Worm (Caenorhabditis elegans) whole organism, L2 larva: ENCODE measurements around the gene B0478.3.

Experiments
- F13H6.1 ChIP-seq: sonication (generic microtip); optimal IDR thresholded peaks from 2 replicates; lab custom pipeline; 2016; ENCODE audit warnings: missing genetic modification characterization, missing compliant biosample characterization
- Y55F3AM.14 ChIP-seq: fragments of 200-800 bp; sonication (Bioruptor generic); optimal IDR thresholded peaks from 2 replicates; lab custom pipeline; 2018; ENCODE audit warnings: mild to moderate bottlenecking, missing genetic modification characterization, missing compliant biosample characterization
- ZK546.5 ChIP-seq: sonication (generic microtip); optimal IDR thresholded peaks from 2 replicates; lab custom pipeline; 2017; ENCODE audit warnings: missing biosample characterization, missing genetic modification characterization
- alr-1 ChIP-seq: fragments of 150-350 bp; optimal IDR thresholded peaks from 2 replicates; lab custom pipeline; 2014; ENCODE audit warnings: missing biosample characterization, missing genetic modification characterization
- blmp-1 ChIP-seq: sonication (generic microtip); optimal IDR thresholded peaks from 2 replicates; lab custom pipeline; 2017; ENCODE audit warnings: missing genetic modification characterization, mild to moderate bottlenecking, missing compliant biosample characterization, antibody characterized with exemption, moderate library complexity; ENCODE audit not compliant: insufficient read depth
- ceh-16 ChIP-seq: fragments of 150-350 bp; optimal IDR thresholded peaks from 2 replicates; lab custom pipeline; 2014; ENCODE audit warnings: missing biosample characterization, missing genetic modification characterization
- ceh-82 ChIP-seq: fragments of 150-350 bp; optimal IDR thresholded peaks from 2 replicates; lab custom pipeline; 2014; ENCODE audit warnings: missing biosample characterization, missing genetic modification characterization
- crh-2 ChIP-seq: sonication (generic microtip); optimal IDR thresholded peaks from 2 replicates; lab custom pipeline; 2017; ENCODE audit warnings: missing biosample characterization, missing genetic modification characterization
- dmd-4 ChIP-seq: sonication (generic microtip); optimal IDR thresholded peaks from 2 replicates; lab custom pipeline; 2017; ENCODE audit warnings: missing biosample characterization, missing genetic modification characterization
- egl-27 ChIP-seq: sonication (generic microtip); optimal IDR thresholded peaks from 3 replicates; lab custom pipeline; 2017; ENCODE audit warnings: missing biosample characterization, missing genetic modification reagents, missing genetic modification characterization
- elt-1 ChIP-seq: fragments of 150-350 bp; optimal IDR thresholded peaks from 2 replicates; lab custom pipeline; 2014; ENCODE audit warnings: missing biosample characterization, missing genetic modification characterization
- gmeb-1 ChIP-seq: fragments of 150-350 bp; optimal IDR thresholded peaks from 2 replicates; lab custom pipeline; 2014; ENCODE audit warnings: missing biosample characterization, missing genetic modification characterization
- lin-11 ChIP-seq: fragments of 150-350 bp; sonication (generic microtip); optimal IDR thresholded peaks from 2 replicates; lab custom pipeline; 2014; ENCODE audit warnings: missing biosample characterization, missing genetic modification characterization, inconsistent platforms, mixed read lengths
- lin-13 ChIP-seq: fragments of 150-350 bp; optimal IDR thresholded peaks from 2 replicates; lab custom pipeline; 2014; ENCODE audit warnings: missing biosample characterization, missing genetic modification reagents, missing genetic modification characterization
- lin-39 ChIP-seq: fragments of 150-350 bp; optimal IDR thresholded peaks from 2 replicates; lab custom pipeline; 2014; ENCODE audit warnings: missing biosample characterization, missing genetic modification reagents, missing genetic modification characterization
- lsy-2 ChIP-seq, 2 experiments: fragments of 150-350 bp in 1 of 2; sonication (generic microtip) in 1 of 2; optimal IDR thresholded peaks; 2 replicates each; lab custom pipeline; 2014 to 2017; ENCODE audit warnings: missing biosample characterization in 2 of 2, missing genetic modification characterization in 2 of 2
- mab-5 ChIP-seq: fragments of 150-350 bp; optimal IDR thresholded peaks from 2 replicates; lab custom pipeline; 2014; ENCODE audit warnings: missing biosample characterization, missing genetic modification characterization
- mbf-1 ChIP-seq: sonication (generic microtip); optimal IDR thresholded peaks from 2 replicates; lab custom pipeline; 2017; ENCODE audit warnings: missing biosample characterization, missing genetic modification characterization
- mdl-1 ChIP-seq, 2 experiments: fragments of 150-350 bp in 1 of 2; sonication (generic microtip) in 1 of 2; optimal IDR thresholded peaks; 2 replicates each; lab custom pipeline; 2017; ENCODE audit warnings: missing biosample characterization in 2 of 2, missing genetic modification characterization in 2 of 2
- nhr-10 ChIP-seq: sonication (generic microtip); optimal IDR thresholded peaks from 2 replicates; lab custom pipeline; 2017; ENCODE audit warnings: missing biosample characterization, missing genetic modification characterization
- nhr-11 ChIP-seq: fragments of 150-350 bp; optimal IDR thresholded peaks from 2 replicates; lab custom pipeline; 2014; ENCODE audit warnings: missing biosample characterization, missing genetic modification characterization
- nhr-129 ChIP-seq: fragments of 150-350 bp; optimal IDR thresholded peaks from 2 replicates; lab custom pipeline; 2014; ENCODE audit warnings: missing biosample characterization, missing genetic modification characterization
- nhr-21 ChIP-seq: fragments of 150-350 bp; optimal IDR thresholded peaks from 2 replicates; lab custom pipeline; 2014; ENCODE audit warnings: missing biosample characterization, missing genetic modification characterization
- nhr-6 ChIP-seq: fragments of 150-350 bp; optimal IDR thresholded peaks from 2 replicates; lab custom pipeline; 2014; ENCODE audit warnings: missing biosample characterization, missing genetic modification characterization
- nhr-77 ChIP-seq: fragments of 150-350 bp; optimal IDR thresholded peaks from 2 replicates; lab custom pipeline; 2014; ENCODE audit warnings: missing biosample characterization, missing genetic modification characterization
- peb-1 ChIP-seq: fragments of 150-350 bp; optimal IDR thresholded peaks from 2 replicates; lab custom pipeline; 2014; ENCODE audit warnings: missing biosample characterization, missing genetic modification characterization
- sem-4 ChIP-seq: fragments of 150-350 bp; optimal IDR thresholded peaks from 2 replicates; lab custom pipeline; 2014; ENCODE audit warnings: missing biosample characterization, missing genetic modification reagents, missing genetic modification characterization
- skn-1 ChIP-seq: sonication (generic microtip); optimal IDR thresholded peaks from 2 replicates; lab custom pipeline; 2017; ENCODE audit warnings: missing biosample characterization, missing genetic modification characterization
- sma-9 ChIP-seq, 2 experiments: fragments of 150-350 bp in 1 of 2; sonication (generic microtip) in 1 of 2; optimal IDR thresholded peaks; 2 replicates each; lab custom pipeline; 2014 to 2016; ENCODE audit warnings: missing genetic modification characterization in 2 of 2, mild to moderate bottlenecking in 1 of 2, missing biosample characterization in 1 of 2, missing compliant biosample characterization in 1 of 2, missing genetic modification reagents in 1 of 2, moderate library complexity in 1 of 2
- snpc-4 ChIP-seq: fragments of 150-350 bp; optimal IDR thresholded peaks from 2 replicates; lab custom pipeline; 2014; ENCODE audit warnings: missing biosample characterization, missing genetic modification characterization
- unc-39 ChIP-seq: fragments of 150-350 bp; optimal IDR thresholded peaks from 2 replicates; lab custom pipeline; 2014; ENCODE audit warnings: missing biosample characterization, missing genetic modification characterization
- unc-55 ChIP-seq: fragments of 150-350 bp; sonication (generic microtip); optimal IDR thresholded peaks from 3 replicates; lab custom pipeline; 2014; ENCODE audit warnings: missing biosample characterization, missing genetic modification reagents, missing genetic modification characterization
- unc-62 ChIP-seq: fragments of 150-350 bp; optimal IDR thresholded peaks from 2 replicates; lab custom pipeline; 2014; ENCODE audit warnings: missing biosample characterization, missing genetic modification reagents, missing genetic modification characterization
- ztf-1 ChIP-seq: fragments of 200-800 bp; sonication (Bioruptor generic); conservative IDR thresholded peaks from 2 replicates; pipeline ENCODE4 v1.3.6; 2022; ENCODE audit warnings: missing genetic modification characterization, missing compliant biosample characterization
- ztf-11 ChIP-seq: sonication (generic microtip); optimal IDR thresholded peaks from 2 replicates; lab custom pipeline; 2017; ENCODE audit warnings: missing biosample characterization, missing genetic modification characterization
- ztf-4 ChIP-seq: fragments of 150-350 bp; optimal IDR thresholded peaks from 2 replicates; lab custom pipeline; 2014; ENCODE audit warnings: missing biosample characterization, missing genetic modification characterization

B0478.3 gene

DNA sequence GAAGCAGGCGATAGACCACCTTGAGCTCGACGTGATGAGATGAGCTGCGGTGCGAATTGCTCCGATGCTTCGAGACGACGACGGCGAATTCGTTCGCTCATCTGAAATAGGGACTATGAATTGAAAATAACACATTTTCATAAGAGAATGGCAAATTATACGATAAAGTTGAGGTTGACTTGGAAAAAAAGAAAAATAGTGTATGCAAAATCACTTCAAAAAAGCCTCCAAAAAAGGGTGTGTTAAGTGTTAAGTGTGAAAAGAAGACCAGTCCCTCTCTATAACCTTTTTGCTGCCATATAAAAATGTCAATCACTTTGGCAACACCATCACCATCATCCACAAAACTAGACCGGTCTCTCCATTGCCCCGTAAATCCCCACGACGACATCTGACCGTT is 22.4 kb upstream of the B0478.3 start, which contains the start of gene prkl-1:
Gene prkl-1 (minus strand): TSS at position 101 of the 400 bp plus-strand sequence.
- TF ChIP-seq nhr-21 (no peak), lin-39 (tag; lab: Kevin White, UChicago) (no peak), elt-1 (tag; lab: Kevin White, UChicago) (no peak), ztf-1 (GFP tag; lab: Robert Waterston, UW) (no peak), sma-9 (GFP tag; optimal IDR thresholded peaks at IDR 0.05; lab: Kevin White, UChicago) (no peak), sma-9 (tag; optimal IDR thresholded peaks at IDR 0.05; lab: Kevin White, UChicago) (no peak), sem-4 (tag; lab: Kevin White, UChicago) (no peak), lin-11 (no peak), ceh-16 (no peak)

DNA sequence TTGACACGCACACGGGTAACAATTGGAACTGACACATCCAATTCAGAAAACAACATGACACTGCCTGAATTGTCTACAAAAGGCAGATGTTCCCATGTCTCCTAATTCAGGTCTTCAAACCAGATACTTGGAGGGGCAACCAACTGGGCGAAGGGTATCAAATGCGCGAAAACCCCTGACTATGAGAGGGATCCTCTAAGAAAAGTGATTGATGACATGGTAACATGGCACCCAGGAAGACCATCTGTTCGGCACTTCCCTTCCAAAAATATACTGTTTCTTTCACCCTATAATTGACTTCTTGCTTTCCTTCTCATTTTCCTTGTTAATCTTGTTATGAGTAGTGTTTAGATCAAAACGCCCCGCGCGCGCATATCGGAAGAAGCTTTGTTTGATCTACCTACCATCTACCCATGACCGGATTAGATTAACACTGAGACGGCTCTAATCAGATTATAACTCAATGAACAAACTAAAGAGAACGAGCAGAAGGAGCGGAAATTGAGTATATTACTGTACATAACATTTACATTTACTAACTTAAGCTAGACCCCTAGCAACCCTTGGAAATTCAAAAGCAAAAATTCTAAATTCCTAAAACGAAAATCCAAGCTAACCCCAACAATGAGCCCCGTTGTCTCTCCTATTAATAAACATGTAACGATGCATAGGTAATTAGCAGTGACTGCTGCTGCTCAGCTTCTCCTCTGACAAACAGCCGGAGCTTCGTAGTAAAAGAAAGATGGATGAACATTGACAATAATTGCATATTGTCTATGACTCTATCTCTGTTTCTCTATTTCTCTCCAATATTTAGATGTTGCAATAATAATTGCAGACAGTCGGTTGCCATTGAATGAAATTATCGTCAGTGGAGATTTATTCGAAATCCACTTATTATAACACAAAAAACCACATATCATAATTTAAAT is 20.3 kb upstream of the B0478.3 start:
- TF ChIP-seq ZK546.5 (tag; lab: Kevin White, UChicago) (no peak), ztf-11 (no peak), unc-55 (GFP tag; lab: Kevin White, UChicago) (no peak), snpc-4 (tag; lab: Kevin White, UChicago) (no peak), mbf-1 (tag; lab: Kevin White, UChicago) (no peak), mab-5 (tag; lab: Kevin White, UChicago) (no peak), lin-13 (no peak), nhr-129 (tag; lab: Kevin White, UChicago) (no peak), mdl-1 (tag; optimal IDR thresholded peaks at IDR 0.05; lab: Kevin White, UChicago) (no peak), sem-4 (tag; lab: Kevin White, UChicago) (no peak), nhr-10 (tag; lab: Kevin White, UChicago) (no peak), lin-39 (tag; lab: Kevin White, UChicago) (no peak), gmeb-1 (tag; lab: Kevin White, UChicago) (no peak), nhr-6 (tag; lab: Kevin White, UChicago) (no peak), unc-62 (GFP tag; lab: Kevin White, UChicago) (no peak), ceh-16 (no peak), ceh-82 (tag; lab: Kevin White, UChicago) (no peak)

DNA sequence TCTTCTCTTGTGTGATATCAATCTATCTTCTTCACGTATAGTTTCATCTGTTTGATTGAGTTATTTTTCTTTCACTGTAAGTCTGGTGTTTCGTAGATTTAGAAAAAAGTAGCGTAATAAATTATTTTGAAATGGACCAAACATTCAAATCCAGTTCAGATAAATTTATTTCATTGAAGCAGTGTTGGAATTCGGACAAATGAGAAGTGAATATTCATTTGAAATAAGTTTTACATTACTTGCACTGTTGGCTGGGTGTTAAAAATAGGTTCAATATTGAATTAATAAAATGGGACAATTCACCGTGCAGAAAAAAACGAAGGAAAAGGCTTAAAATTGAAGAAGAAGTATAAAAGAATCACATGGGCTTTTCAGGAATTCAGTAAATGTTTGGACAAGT is 14.2 kb upstream of the B0478.3 start:
- TF ChIP-seq ztf-4 (tag; lab: Kevin White, UChicago) (no peak), mab-5 (tag; lab: Kevin White, UChicago) (no peak), blmp-1 (tag; lab: Kevin White, UChicago) (no peak), ztf-11 (no peak), dmd-4 (tag; lab: Kevin White, UChicago) (no peak), F13H6.1 (tag; lab: Kevin White, UChicago) (no peak), mdl-1 (tag; optimal IDR thresholded peaks at IDR 0.05; lab: Kevin White, UChicago) (no peak), unc-62 (GFP tag; lab: Kevin White, UChicago) (no peak), peb-1 (no peak), lin-39 (tag; lab: Kevin White, UChicago) (no peak), egl-27 (tag; lab: Kevin White, UChicago) (no peak), nhr-77 (tag; lab: Kevin White, UChicago) (no peak), elt-1 (tag; lab: Kevin White, UChicago) (no peak), sem-4 (tag; lab: Kevin White, UChicago) (no peak), crh-2 (no peak), alr-1 (tag; lab: Kevin White, UChicago) (no peak), nhr-11 (tag; lab: Kevin White, UChicago) (no peak), unc-39 (tag; lab: Kevin White, UChicago) (no peak)

DNA sequence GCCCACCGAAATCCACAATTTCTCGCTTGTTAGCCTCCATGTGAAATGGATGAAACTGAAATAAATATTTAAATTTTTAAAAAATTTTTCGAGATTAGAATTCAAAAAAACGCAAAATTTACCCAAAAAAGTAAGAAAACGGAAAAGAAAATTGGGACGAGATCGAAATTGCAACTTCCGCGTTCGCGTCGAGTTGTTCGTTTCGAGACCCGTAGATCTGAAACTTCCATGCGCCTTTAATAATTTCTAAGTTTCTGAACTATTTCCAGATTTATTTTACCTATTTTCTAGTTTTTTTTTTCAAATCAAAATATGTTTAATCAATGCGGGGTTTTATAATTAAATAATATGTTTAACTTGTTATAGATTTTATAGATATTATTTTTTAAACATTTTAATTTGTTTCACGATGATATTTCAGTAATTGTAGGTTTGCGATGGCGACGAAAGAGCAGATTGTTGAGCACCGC is 12.7 kb upstream of the B0478.3 start, which contains the start of the genes pgl-1 and him-3:
Gene pgl-1 (minus strand): TSS at position 230 of the 470 bp plus-strand sequence.
Gene him-3 (plus strand): TSS at position 420 of the 470 bp plus-strand sequence.
- TF ChIP-seq mab-5 (tag; lab: Kevin White, UChicago) (no peak), nhr-77 (tag; lab: Kevin White, UChicago) (no peak), nhr-129 (tag; lab: Kevin White, UChicago) (no peak), Y55F3AM.14 (GFP tag; lab: Kevin White, UChicago) (no peak), elt-1 (tag; lab: Kevin White, UChicago) (no peak), sma-9 (GFP tag; optimal IDR thresholded peaks at IDR 0.05; lab: Kevin White, UChicago) (no peak), sma-9 (tag; optimal IDR thresholded peaks at IDR 0.05; lab: Kevin White, UChicago) (no peak), unc-39 (tag; lab: Kevin White, UChicago) (no peak), gmeb-1 (tag; lab: Kevin White, UChicago) (no peak), sem-4 (tag; lab: Kevin White, UChicago) (no peak), ceh-16 (no peak), alr-1 (tag; lab: Kevin White, UChicago) (no peak), mbf-1 (tag; lab: Kevin White, UChicago) (no peak), dmd-4 (tag; lab: Kevin White, UChicago) (no peak), egl-27 (tag; lab: Kevin White, UChicago) (no peak), unc-55 (GFP tag; lab: Kevin White, UChicago) (no peak), skn-1 (no peak), unc-62 (GFP tag; lab: Kevin White, UChicago) (no peak), lsy-2 (tag; optimal IDR thresholded peaks at IDR 0.05; lab: Kevin White, UChicago) (no peak)
